Fruit fly (Drosophila melanogaster) Kc167 (cell line): Measurements from ENCODE around the gene CG32137.

Experiments used
- Myc ChIP-seq: fragments of >200 bp; optimal IDR thresholded peaks from 2 replicates; lab custom pipeline; 2017; ENCODE audit warnings: missing external identifiers
- psq ChIP-seq: fragments of >200 bp; optimal IDR thresholded peaks from 2 replicates; lab custom pipeline; 2017; ENCODE audit warnings: missing external identifiers

DNA sequence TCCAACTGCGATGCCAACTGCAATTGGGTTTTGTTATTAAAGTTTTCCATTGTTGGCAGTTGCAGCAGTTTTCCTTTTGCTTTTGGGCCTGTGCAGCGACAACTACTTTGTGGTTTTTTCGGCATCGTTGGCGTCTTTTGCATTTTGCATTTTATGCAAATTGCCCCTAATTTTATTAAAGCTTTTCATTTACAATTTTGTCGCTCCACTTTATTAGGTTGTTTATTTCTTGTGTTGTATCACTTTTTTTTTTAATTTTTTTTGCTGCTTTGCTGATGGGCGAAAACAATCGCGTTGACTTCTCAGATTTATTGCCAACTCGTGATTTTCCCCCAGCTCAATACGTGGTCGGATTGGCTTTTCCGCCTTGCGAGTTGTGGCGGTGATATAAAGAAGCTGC lies 18.7 kb downstream of the CG32137 start:
- TF ChIP-seq Myc (lab: Kevin White, UChicago) (no peak), psq (lab: Kevin White, UChicago) (no peak)
